Fruit fly (Drosophila melanogaster) whole organism, prepupa: ENCODE data around the gene Parg.

Experiments used
- Blimp-1 ChIP-seq: fragments of 200-800 bp; sonication (Bioruptor generic); optimal IDR thresholded peaks from 3 replicates; lab custom pipeline; 2017; ENCODE audit warnings: missing biosample characterization, missing genetic modification characterization, mild to moderate bottlenecking, moderate library complexity, missing genetic modification reagents
- CG10631 ChIP-seq: fragments of 200-800 bp; sonication (Bioruptor generic); optimal IDR thresholded peaks from 2 replicates; lab custom pipeline; 2016; ENCODE audit warnings: missing biosample characterization, missing genetic modification characterization
- CG10669 ChIP-seq: fragments of 200-800 bp; sonication (Bioruptor generic); optimal IDR thresholded peaks from 3 replicates; lab custom pipeline; 2018; ENCODE audit warnings: missing biosample characterization, mild to moderate bottlenecking, missing genetic modification characterization, moderate library complexity
- CG15336 ChIP-seq: fragments of 200-800 bp; sonication (Bioruptor generic); IDR thresholded peaks from 2 replicates; pipeline ENCODE4 v1.3.6; 2022; ENCODE audit warnings: missing biosample characterization, missing genetic modification characterization
- CG3032 ChIP-seq: fragments of 200-800 bp; optimal IDR thresholded peaks from 2 replicates; lab custom pipeline; 2019; ENCODE audit warnings: missing biosample characterization, mild to moderate bottlenecking, missing genetic modification characterization, moderate library complexity
- CG31627 ChIP-seq: fragments of 200-800 bp; sonication (Bioruptor generic); optimal IDR thresholded peaks from 3 replicates; lab custom pipeline; 2016; ENCODE audit warnings: missing biosample characterization, missing genetic modification characterization
- CG32006 ChIP-seq: fragments of 200-800 bp; sonication (Bioruptor generic); optimal IDR thresholded peaks from 3 replicates; lab custom pipeline; 2017; ENCODE audit warnings: missing biosample characterization, mild to moderate bottlenecking, missing genetic modification characterization
- CG34406 ChIP-seq: fragments of 200-800 bp; sonication (Bioruptor generic); optimal IDR thresholded peaks from 3 replicates; lab custom pipeline; 2016; ENCODE audit warnings: missing biosample characterization, missing genetic modification characterization
- CG3919 ChIP-seq: fragments of 200-800 bp; sonication (Bioruptor generic); optimal IDR thresholded peaks from 3 replicates; lab custom pipeline; 2016; ENCODE audit warnings: missing biosample characterization, missing genetic modification characterization
- CG4318 ChIP-seq: fragments of 200-800 bp; sonication (Bioruptor generic); optimal IDR thresholded peaks from 3 replicates; lab custom pipeline; 2017; ENCODE audit warnings: missing biosample characterization, mild to moderate bottlenecking, missing genetic modification characterization
- CG6163 ChIP-seq: fragments of 200-800 bp; sonication (Bioruptor generic); IDR thresholded peaks from 3 replicates; pipeline ENCODE4 v1.3.6; 2022; ENCODE audit warnings: missing biosample characterization, missing genetic modification characterization
- CG6792 ChIP-seq: fragments of 200-800 bp; sonication (Bioruptor generic); optimal IDR thresholded peaks from 3 replicates; lab custom pipeline; 2016; ENCODE audit warnings: missing biosample characterization, missing genetic modification characterization
- CG6808 ChIP-seq: fragments of 200-800 bp; sonication (Bioruptor generic); optimal IDR thresholded peaks from 3 replicates; lab custom pipeline; 2017; ENCODE audit warnings: missing biosample characterization, missing genetic modification characterization, mild to moderate bottlenecking, moderate library complexity, missing genetic modification reagents
- CG6854 ChIP-seq: fragments of 200-800 bp; sonication (Bioruptor generic); optimal IDR thresholded peaks from 2 replicates; lab custom pipeline; 2017; ENCODE audit warnings: missing biosample characterization, mild to moderate bottlenecking, missing genetic modification characterization
- CG8119 ChIP-seq: fragments of 200-800 bp; sonication (Bioruptor generic); IDR thresholded peaks from 3 replicates; pipeline ENCODE4 v1.3.6; 2022; ENCODE audit warnings: missing biosample characterization, missing genetic modification characterization
- CG8632 ChIP-seq: fragments of 200-800 bp; sonication (Bioruptor generic); optimal IDR thresholded peaks from 3 replicates; lab custom pipeline; 2016; ENCODE audit warnings: missing biosample characterization, missing genetic modification characterization
- CG9139 ChIP-seq: fragments of 200-800 bp; sonication (Bioruptor generic); optimal IDR thresholded peaks from 3 replicates; lab custom pipeline; 2017; ENCODE audit warnings: missing biosample characterization, mild to moderate bottlenecking, missing genetic modification characterization
- Eip75B ChIP-seq: fragments of 200-800 bp; sonication (Bioruptor generic); optimal IDR thresholded peaks from 3 replicates; lab custom pipeline; 2016; ENCODE audit warnings: missing biosample characterization, missing genetic modification characterization
- Eip78C ChIP-seq: fragments of 200-800 bp; sonication (Bioruptor generic); peaks from one replicate; lab custom pipeline; 2016; ENCODE audit warnings: missing biosample characterization, missing genetic modification characterization
- Ets21C ChIP-seq: fragments of 200-800 bp; sonication (Bioruptor generic); optimal IDR thresholded peaks from 3 replicates; lab custom pipeline; 2016; ENCODE audit warnings: missing biosample characterization, missing genetic modification characterization
- Ets96B ChIP-seq: fragments of 200-800 bp; optimal IDR thresholded peaks from 2 replicates; lab custom pipeline; 2019; ENCODE audit warnings: missing biosample characterization, mild to moderate bottlenecking, missing genetic modification characterization, moderate library complexity
- Gug ChIP-seq: fragments of 200-800 bp; sonication (Bioruptor generic); IDR thresholded peaks from 2 replicates; pipeline ENCODE4 v1.3.6; 2022; ENCODE audit warnings: missing biosample characterization, missing genetic modification characterization
- Hr38 ChIP-seq: sonication (Bioruptor generic); optimal IDR thresholded peaks from 2 replicates; lab custom pipeline; 2016; ENCODE audit warnings: missing biosample characterization, missing genetic modification characterization
- Hr39 ChIP-seq: fragments of 200-800 bp; sonication (Bioruptor generic); optimal IDR thresholded peaks from 2 replicates; lab custom pipeline; 2016; ENCODE audit warnings: missing biosample characterization, missing genetic modification characterization
- Met ChIP-seq: fragments of 200-800 bp; sonication (Bioruptor generic); optimal IDR thresholded peaks from 3 replicates; lab custom pipeline; 2016; ENCODE audit warnings: missing biosample characterization, missing genetic modification characterization
- OdsH ChIP-seq: fragments of 200-800 bp; sonication (Bioruptor generic); optimal IDR thresholded peaks from 3 replicates; lab custom pipeline; 2016; ENCODE audit warnings: missing biosample characterization, missing genetic modification characterization
- Smox ChIP-seq: fragments of 200-800 bp; sonication (Bioruptor generic); optimal IDR thresholded peaks from 3 replicates; lab custom pipeline; 2016; ENCODE audit warnings: missing biosample characterization, missing genetic modification characterization
- Sox102F ChIP-seq: fragments of 200-800 bp; sonication (Bioruptor generic); optimal IDR thresholded peaks from 2 replicates; lab custom pipeline; 2016; ENCODE audit warnings: missing biosample characterization, mild to moderate bottlenecking, missing genetic modification characterization
- Sox14 ChIP-seq: fragments of 200-800 bp; sonication (Bioruptor generic); optimal IDR thresholded peaks from 3 replicates; lab custom pipeline; 2016; ENCODE audit warnings: missing biosample characterization, missing genetic modification characterization
- Sox15 ChIP-seq: fragments of 200-800 bp; sonication (Bioruptor generic); optimal IDR thresholded peaks from 3 replicates; lab custom pipeline; 2016; ENCODE audit warnings: missing biosample characterization, missing genetic modification characterization
- achi ChIP-seq: fragments of 200-800 bp; sonication (Bioruptor generic); optimal IDR thresholded peaks from 3 replicates; lab custom pipeline; 2016; ENCODE audit warnings: missing biosample characterization, missing genetic modification characterization
- acj6 ChIP-seq: fragments of 200-800 bp; sonication (Bioruptor generic); optimal IDR thresholded peaks from 3 replicates; lab custom pipeline; 2016; ENCODE audit warnings: missing biosample characterization, missing genetic modification characterization
- cyc ChIP-seq: fragments of 200-800 bp; sonication (Bioruptor generic); optimal IDR thresholded peaks from 3 replicates; lab custom pipeline; 2016; ENCODE audit warnings: missing biosample characterization, missing genetic modification characterization
- dsx ChIP-seq: fragments of 200-800 bp; optimal IDR thresholded peaks from 3 replicates; lab custom pipeline; 2019; ENCODE audit warnings: missing biosample characterization, mild to moderate bottlenecking, missing genetic modification characterization, moderate library complexity; ENCODE audit not compliant: poor library complexity, severe bottlenecking
- esn ChIP-seq: fragments of 200-800 bp; sonication (Bioruptor generic); optimal IDR thresholded peaks from 2 replicates; lab custom pipeline; 2016; ENCODE audit warnings: missing biosample characterization, mild to moderate bottlenecking, missing genetic modification characterization, moderate library complexity
- fd59A ChIP-seq: fragments of 200-800 bp; sonication (Bioruptor generic); optimal IDR thresholded peaks from 2 replicates; lab custom pipeline; 2017; ENCODE audit warnings: missing biosample characterization, mild to moderate bottlenecking, missing genetic modification characterization, missing genetic modification reagents
- fkh ChIP-seq: fragments of 200-800 bp; sonication (Bioruptor generic); optimal IDR thresholded peaks from 3 replicates; lab custom pipeline; 2017; ENCODE audit warnings: missing biosample characterization, mild to moderate bottlenecking, missing genetic modification characterization, moderate library complexity
- lz ChIP-seq: fragments of 200-800 bp; sonication (Bioruptor generic); optimal IDR thresholded peaks from 3 replicates; lab custom pipeline; 2016; ENCODE audit warnings: missing biosample characterization, missing genetic modification characterization
- pdm3 ChIP-seq: fragments of 200-800 bp; sonication (Bioruptor generic); optimal IDR thresholded peaks from 3 replicates; lab custom pipeline; 2016; ENCODE audit warnings: missing biosample characterization, missing genetic modification characterization
- salr ChIP-seq, 2 experiments: fragments of 200-800 bp; sonication (Bioruptor generic); optimal IDR thresholded peaks; 3 replicates each; lab custom pipeline; 2016 to 2018; ENCODE audit warnings: missing biosample characterization in 2 of 2, missing genetic modification characterization in 2 of 2, mild to moderate bottlenecking in 1 of 2
- ss ChIP-seq, 2 experiments: fragments of 200-800 bp; sonication (Bioruptor generic); optimal IDR thresholded peaks; 2 replicates in 1 of 2; 3 replicates in 1 of 2; lab custom pipeline; 2017 to 2018; ENCODE audit warnings: mild to moderate bottlenecking in 2 of 2, missing biosample characterization in 2 of 2, missing genetic modification characterization in 2 of 2, moderate library complexity in 1 of 2
- svp ChIP-seq: fragments of 200-800 bp; sonication (Bioruptor generic); peaks from one replicate; lab custom pipeline; 2016; ENCODE audit warnings: missing biosample characterization, missing genetic modification characterization
- topi ChIP-seq: fragments of 200-800 bp; sonication (Bioruptor generic); optimal IDR thresholded peaks from 3 replicates; lab custom pipeline; 2016; ENCODE audit warnings: missing biosample characterization, missing genetic modification characterization
- vri ChIP-seq: fragments of 200-800 bp; sonication (Bioruptor generic); optimal IDR thresholded peaks from 3 replicates; lab custom pipeline; 2016; ENCODE audit warnings: missing biosample characterization, mild to moderate bottlenecking, missing genetic modification characterization

Gene Parg

dm6 chrX:3691623-3692553, 20.6 kb upstream of the Parg start (continued):
- TF ChIP-seq OdsH (GFP tag; lab: Kevin White, UChicago) (peak; percentile 85), dsx (GFP tag; lab: Kevin White, UChicago) (peak; percentile 78), Ets21C (GFP tag; lab: Kevin White, UChicago) (peak; percentile 70), Sox15 (GFP tag; lab: Kevin White, UChicago) (peak; percentile 67), CG3032 (tag; lab: Kevin White, UChicago) (peak; percentile 76), Eip75B (GFP tag; lab: Kevin White, UChicago) (peak; percentile 84), Eip78C (GFP tag; lab: Kevin White, UChicago) (peak; percentile 95), Sox102F (GFP tag; lab: Kevin White, UChicago) (peak; percentile 65), CG32006 (peak; percentile 91), CG8632 (GFP tag; lab: Kevin White, UChicago) (peak; percentile 58)

- TF ChIP-seq lz = peak; percentile 59
- TF ChIP-seq CG34406 (GFP tag; lab: Kevin White, UChicago) = peak; percentile 35
- peak; percentile 33 for TF ChIP-seq CG3032 (tag; lab: Kevin White, UChicago)
- TF ChIP-seq Eip75B (GFP tag; lab: Kevin White, UChicago) = peak; percentile 36
- TF ChIP-seq CG6808 (GFP tag; lab: Kevin White, UChicago) = peak; percentile 3
- peak; percentile 27 for TF ChIP-seq vri (GFP tag; lab: Kevin White, UChicago)
- no peak for TF ChIP-seq fkh (GFP tag; lab: Kevin White, UChicago)
- TF ChIP-seq CG15336 (GFP tag; lab: Robert Waterston, UW) = no peak
- peak; percentile 19 for TF ChIP-seq CG10669
- TF ChIP-seq svp (GFP tag; lab: Kevin White, UChicago) = peak; percentile 85
- TF ChIP-seq Ets21C (GFP tag; lab: Kevin White, UChicago) = peak; percentile 41
- no peak for TF ChIP-seq CG8119 (GFP tag; lab: Robert Waterston, UW)
- TF ChIP-seq Eip78C (GFP tag; lab: Kevin White, UChicago) = peak; percentile 80
- no peak for TF ChIP-seq Hr38 (GFP tag; lab: Kevin White, UChicago)
- TF ChIP-seq CG4318 (GFP tag; lab: Kevin White, UChicago) = no peak
- peak; percentile 72 for TF ChIP-seq CG31627
- TF ChIP-seq CG3919 (GFP tag; lab: Kevin White, UChicago) = peak; percentile 18
- peak; percentile 2 for TF ChIP-seq CG8632 (GFP tag; lab: Kevin White, UChicago)
- peak; percentile 63 for TF ChIP-seq Hr39 (GFP tag; lab: Kevin White, UChicago)
- TF ChIP-seq CG10631 (GFP tag; lab: Kevin White, UChicago) = peak; percentile 24
- TF ChIP-seq Gug (GFP tag; lab: Robert Waterston, UW) = no peak
- peak; percentile 50 for TF ChIP-seq Sox14 (GFP tag; lab: Kevin White, UChicago)
- TF ChIP-seq CG6792 (GFP tag; lab: Kevin White, UChicago) = peak; percentile 43
- peak; percentile 23 for TF ChIP-seq dsx (GFP tag; lab: Kevin White, UChicago)
- TF ChIP-seq Sox15 (GFP tag; lab: Kevin White, UChicago) = peak; percentile 8
- TF ChIP-seq Ets96B (tag; lab: Kevin White, UChicago) = peak; percentile 22
- TF ChIP-seq CG6854 (GFP tag; lab: Kevin White, UChicago) = no peak
- TF ChIP-seq Sox102F (GFP tag; lab: Kevin White, UChicago) = peak; percentile 68
- TF ChIP-seq Smox (GFP tag; lab: Kevin White, UChicago) = peak; percentile 59
- TF ChIP-seq topi (GFP tag; lab: Kevin White, UChicago) = peak; percentile 60
- peak in 1 of 2 experiments; percentile 33 for TF ChIP-seq ss (GFP tag; optimal IDR thresholded peaks at IDR 0.05; lab: Kevin White, UChicago)
- peak; percentile 30 for TF ChIP-seq OdsH (GFP tag; lab: Kevin White, UChicago)
- TF ChIP-seq Blimp-1 (GFP tag; lab: Kevin White, UChicago) = peak; percentile 8
- peak; percentile 31 for TF ChIP-seq cyc (GFP tag; lab: Kevin White, UChicago)
- TF ChIP-seq CG6163 (GFP tag; lab: Robert Waterston, UW) = peak; percentile 33; the same call in 1 of the 3 replicates
- no peak for TF ChIP-seq salr (GFP tag; optimal IDR thresholded peaks at IDR 0.05; lab: Kevin White, UChicago)
- peak; percentile 6 for TF ChIP-seq achi (GFP tag; lab: Kevin White, UChicago)
- peak; percentile 24 for TF ChIP-seq acj6 (GFP tag; lab: Kevin White, UChicago)
- peak; percentile 16 for TF ChIP-seq CG32006
- TF ChIP-seq esn (GFP tag; lab: Kevin White, UChicago) = peak; percentile 69
- TF ChIP-seq pdm3 (GFP tag; lab: Kevin White, UChicago) = peak; percentile 38
- TF ChIP-seq Met (GFP tag; lab: Kevin White, UChicago) = peak; percentile 55
- no peak for TF ChIP-seq fd59A (GFP tag; lab: Kevin White, UChicago)
- peak; percentile 0 for TF ChIP-seq CG9139 (GFP tag; lab: Kevin White, UChicago)
Measured at dm6 chrX:3690631-3691030, 19.3 kb upstream of the Parg start.
